Fruit fly (Drosophila melanogaster) whole organism, wandering third instar larva: ENCODE data around the gene CG32313.
A peak's percentile ranks its signal among the peaks of the same experiment; 100 is the strongest.

Source experiments
- Abd-B ChIP-seq: fragments of >200 bp; optimal IDR thresholded peaks from 2 replicates; lab custom pipeline; 2017; ENCODE audit warnings: missing biosample characterization, missing genetic modification characterization
- CG32264 ChIP-seq: fragments of 200-800 bp; sonication (Bioruptor generic); optimal IDR thresholded peaks from 2 replicates; lab custom pipeline; 2016; ENCODE audit warnings: missing biosample characterization, missing genetic modification characterization
- CG9705 ChIP-seq: fragments of 200-800 bp; sonication (Bioruptor generic); optimal IDR thresholded peaks from 2 replicates; lab custom pipeline; 2018; ENCODE audit warnings: missing biosample characterization, mild to moderate bottlenecking, missing genetic modification characterization
- CrebA ChIP-seq: fragments of 200-800 bp; sonication (Bioruptor generic); optimal IDR thresholded peaks from 2 replicates; lab custom pipeline; 2016; ENCODE audit warnings: missing biosample characterization, mild to moderate bottlenecking, missing genetic modification characterization, borderline replicate concordance
- Dfd ChIP-seq: fragments of >200 bp; optimal IDR thresholded peaks from 2 replicates; lab custom pipeline; 2017; ENCODE audit warnings: missing biosample characterization, missing genetic modification characterization
- Dif ChIP-seq: fragments of 200-275, 200-300 bp; sonication (Bioruptor generic); optimal IDR thresholded peaks from 2 replicates; lab custom pipeline; 2018; ENCODE audit warnings: missing biosample characterization, missing genetic modification characterization; ENCODE audit not compliant: partially characterized antibody
- GATAd ChIP-seq: sonication (Bioruptor generic); optimal IDR thresholded peaks from 2 replicates; lab custom pipeline; 2016; ENCODE audit warnings: missing biosample characterization, missing genetic modification characterization
- HLH106 ChIP-seq: fragments of 200-800 bp; optimal IDR thresholded peaks from 3 replicates; lab custom pipeline; 2019; ENCODE audit warnings: missing biosample characterization, mild to moderate bottlenecking, missing genetic modification characterization, moderate library complexity
- Hnf4 ChIP-seq: fragments of 200-800 bp; sonication (Bioruptor generic); optimal IDR thresholded peaks from 2 replicates; lab custom pipeline; 2016; ENCODE audit warnings: missing biosample characterization, mild to moderate bottlenecking, missing genetic modification characterization
- Hr78 ChIP-seq: fragments of >200 bp; optimal IDR thresholded peaks from 2 replicates; lab custom pipeline; 2017; ENCODE audit warnings: missing biosample characterization, missing genetic modification characterization
- Hr83 ChIP-seq: fragments of 200-300 bp; sonication (Bioruptor generic); optimal IDR thresholded peaks from 2 replicates; lab custom pipeline; 2016; ENCODE audit warnings: missing biosample characterization, mild to moderate bottlenecking, missing genetic modification characterization, moderate library complexity; ENCODE audit not compliant: poor library complexity, severe bottlenecking
- Jra ChIP-seq: sonication (Bioruptor generic); optimal IDR thresholded peaks from 2 replicates; lab custom pipeline; 2016; ENCODE audit warnings: missing biosample characterization, missing genetic modification characterization
- Mio ChIP-seq: sonication (Bioruptor generic); optimal IDR thresholded peaks from 2 replicates; lab custom pipeline; 2016; ENCODE audit warnings: missing biosample characterization, missing genetic modification characterization
- Myc ChIP-seq: fragments of >200 bp; optimal IDR thresholded peaks from 2 replicates; lab custom pipeline; 2017
- N ChIP-seq: fragments of >200 bp; optimal IDR thresholded peaks from 2 replicates; lab custom pipeline; 2018; ENCODE audit warnings: missing biosample characterization, missing external identifiers, missing genetic modification characterization
- OdsH ChIP-seq: fragments of 200-800 bp; sonication (Bioruptor generic); optimal IDR thresholded peaks from 2 replicates; lab custom pipeline; 2016; ENCODE audit warnings: missing biosample characterization, mild to moderate bottlenecking, missing genetic modification characterization
- Rel ChIP-seq, 2 experiments: fragments of 200-800 bp; sonication (Bioruptor generic) in 1 of 2; optimal IDR thresholded peaks; 2 replicates in 1 of 2; 3 replicates in 1 of 2; lab custom pipeline; 2016 to 2019; ENCODE audit warnings: mild to moderate bottlenecking in 2 of 2, missing biosample characterization in 2 of 2, missing genetic modification characterization in 2 of 2, moderate library complexity in 1 of 2
- Sp1 ChIP-seq: fragments of 200-800 bp; sonication (Bioruptor generic); optimal IDR thresholded peaks from 3 replicates; lab custom pipeline; 2019; ENCODE audit warnings: missing biosample characterization, mild to moderate bottlenecking, missing genetic modification characterization, moderate library complexity
- Vsx2 ChIP-seq: fragments of 200-300, 225-300 bp; sonication (Bioruptor generic); optimal IDR thresholded peaks from 2 replicates; lab custom pipeline; 2018; ENCODE audit warnings: missing biosample characterization, missing genetic modification characterization; ENCODE audit not compliant: partially characterized antibody
- br ChIP-seq: fragments of 200-800 bp; sonication (Bioruptor generic); optimal IDR thresholded peaks from 2 replicates; lab custom pipeline; 2016; ENCODE audit warnings: missing biosample characterization, missing genetic modification characterization
- brk ChIP-seq: fragments of 200-800 bp; sonication (Bioruptor generic); optimal IDR thresholded peaks from 2 replicates; lab custom pipeline; 2016; ENCODE audit warnings: missing biosample characterization, mild to moderate bottlenecking, missing genetic modification characterization
- dl ChIP-seq, 2 experiments: fragments of 175-275, 200-275 bp in 1 of 2; fragments of 200-275 bp in 1 of 2; sonication (Bioruptor generic); optimal IDR thresholded peaks; lab custom pipeline; 2018; ENCODE audit warnings: mild to moderate bottlenecking in 2 of 2, missing biosample characterization in 2 of 2, missing genetic modification characterization in 2 of 2, moderate library complexity in 2 of 2; ENCODE audit not compliant: partially characterized antibody in 2 of 2, insufficient read depth in 1 of 2
- dmrt93B ChIP-seq: fragments of 200-800 bp; sonication (Bioruptor generic); optimal IDR thresholded peaks from 2 replicates; lab custom pipeline; 2018; ENCODE audit warnings: missing biosample characterization, mild to moderate bottlenecking, missing genetic modification characterization
- dsf ChIP-seq: sonication (Bioruptor generic); optimal IDR thresholded peaks from 2 replicates; lab custom pipeline; 2016; ENCODE audit warnings: missing biosample characterization, missing genetic modification characterization, borderline replicate concordance
- ey ChIP-seq: fragments of 200-800 bp; sonication (Bioruptor generic); optimal IDR thresholded peaks from 2 replicates; lab custom pipeline; 2016; ENCODE audit warnings: missing biosample characterization, missing genetic modification characterization
- foxo ChIP-seq, 2 experiments: fragments of 200-800 bp; sonication (Bioruptor generic); optimal IDR thresholded peaks; 2 replicates in 1 of 2; 3 replicates in 1 of 2; lab custom pipeline; 2016 to 2017; ENCODE audit warnings: missing biosample characterization in 2 of 2, missing genetic modification characterization in 2 of 2
- fru ChIP-seq: fragments of 200-800 bp; sonication (Bioruptor generic); optimal IDR thresholded peaks from 3 replicates; lab custom pipeline; 2016; ENCODE audit warnings: missing biosample characterization, mild to moderate bottlenecking, missing genetic modification characterization
- h ChIP-seq: fragments of 200-800 bp; sonication (Bioruptor generic); optimal IDR thresholded peaks from 3 replicates; lab custom pipeline; 2016; ENCODE audit warnings: missing biosample characterization, mild to moderate bottlenecking, missing genetic modification characterization
- jim ChIP-seq: fragments of 175-275, 200-325 bp; sonication (Bioruptor generic); optimal IDR thresholded peaks from 2 replicates; lab custom pipeline; 2016; ENCODE audit warnings: missing biosample characterization, mild to moderate bottlenecking, missing genetic modification characterization
- lola ChIP-seq: fragments of >200 bp; optimal IDR thresholded peaks from 2 replicates; lab custom pipeline; 2017; ENCODE audit warnings: missing biosample characterization, missing genetic modification characterization
- pan ChIP-seq: fragments of >200 bp; optimal IDR thresholded peaks from 2 replicates; lab custom pipeline; 2017
- psq ChIP-seq: fragments of 200-800 bp; sonication (Bioruptor generic); optimal IDR thresholded peaks from 3 replicates; lab custom pipeline; 2017; ENCODE audit warnings: missing biosample characterization, mild to moderate bottlenecking, missing genetic modification characterization, moderate library complexity
- rgr ChIP-seq: fragments of 200-800 bp; sonication (Bioruptor generic); optimal IDR thresholded peaks from 3 replicates; lab custom pipeline; 2016; ENCODE audit warnings: missing biosample characterization, mild to moderate bottlenecking, missing genetic modification characterization
- sage ChIP-seq: fragments of 200-800 bp; sonication (Bioruptor generic); optimal IDR thresholded peaks from 2 replicates; lab custom pipeline; 2016; ENCODE audit warnings: missing biosample characterization, mild to moderate bottlenecking, missing genetic modification characterization
- sv ChIP-seq: fragments of 200-800 bp; sonication (Bioruptor generic); optimal IDR thresholded peaks from 3 replicates; lab custom pipeline; 2016; ENCODE audit warnings: missing biosample characterization, missing genetic modification characterization
- tai ChIP-seq: sonication (Bioruptor generic); optimal IDR thresholded peaks from 2 replicates; lab custom pipeline; 2016; ENCODE audit warnings: missing biosample characterization, missing genetic modification characterization
- usp ChIP-seq: fragments of >200 bp; optimal IDR thresholded peaks from 2 replicates; lab custom pipeline; 2017; ENCODE audit warnings: missing biosample characterization, missing genetic modification characterization
- woc ChIP-seq: sonication (Bioruptor generic); optimal IDR thresholded peaks from 2 replicates; lab custom pipeline; 2016; ENCODE audit warnings: missing biosample characterization, mild to moderate bottlenecking, missing genetic modification characterization

CG32313 gene

DNA sequence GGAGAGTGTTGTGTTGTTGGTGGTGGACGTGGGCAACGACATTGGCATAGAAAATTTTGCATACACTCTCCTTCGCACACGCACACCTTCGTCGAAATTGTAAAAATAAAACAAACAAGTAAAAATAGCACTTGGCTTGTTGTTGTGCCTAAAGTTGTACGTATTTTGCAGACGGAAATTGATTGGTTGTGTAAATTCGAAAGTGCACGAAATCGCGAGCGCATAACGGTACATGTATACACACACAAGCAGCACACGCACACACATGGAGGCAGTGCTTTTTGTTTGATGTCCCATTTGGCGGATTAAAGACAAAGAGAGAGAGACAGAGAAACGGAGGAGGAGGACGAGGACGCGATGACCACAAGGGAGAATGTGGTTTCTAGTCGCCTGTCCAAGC lies 8.2 kb downstream of the CG32313 start:
- TF ChIP-seq pan (lab: Kevin White, UChicago) (no peak), Dif (GFP tag; lab: Kevin White, UChicago) (no peak), Dfd (GFP tag; lab: Kevin White, UChicago) (no peak), ey (GFP tag; lab: Kevin White, UChicago) (no peak), Mio (GFP tag; lab: Kevin White, UChicago) (no peak), Myc (no peak), dl (GFP tag; optimal IDR thresholded peaks at IDR 0.05; lab: Kevin White, UChicago; ENCODE audit: insufficient read depth in 1 of 2, partially characterized antibody in 2 of 2) (no peak), CG9705 (GFP tag; lab: Kevin White, UChicago) (no peak), lola (GFP tag; lab: Kevin White, UChicago) (no peak), OdsH (GFP tag; lab: Kevin White, UChicago) (no peak), Rel (GFP tag; optimal IDR thresholded peaks at IDR 0.05; lab: Kevin White, UChicago) (no peak), Rel (tag; optimal IDR thresholded peaks at IDR 0.05; lab: Kevin White, UChicago) (no peak), brk (no peak), sv (GFP tag; lab: Kevin White, UChicago) (no peak), Hnf4 (no peak), woc (GFP tag; lab: Kevin White, UChicago) (no peak), psq (GFP tag; lab: Kevin White, UChicago) (no peak), Abd-B (GFP tag; lab: Kevin White, UChicago) (no peak), fru (GFP tag; lab: Kevin White, UChicago) (no peak)

dm6 chr3L:1536487-1537337 lies 8.8 kb downstream of the CG32313 start, which contains the start of the genes CG12091 and pns:
CG12091 (minus strand) TSS chr3L:1536835.
pns (plus strand) TSS chr3L:1537137.
- TF ChIP-seq Hr83 (peak; percentile 60), dl (GFP tag; optimal IDR thresholded peaks at IDR 0.05; lab: Kevin White, UChicago; ENCODE audit: insufficient read depth in 1 of 2, partially characterized antibody in 2 of 2) (no peak), CG32264 (GFP tag; lab: Kevin White, UChicago) (peak; percentile 23), fru (GFP tag; lab: Kevin White, UChicago) (peak; percentile 60), Myc (no peak), Hnf4 (no peak), woc (GFP tag; lab: Kevin White, UChicago) (no peak), dmrt93B (GFP tag; lab: Kevin White, UChicago) (no peak), Dif (GFP tag; lab: Kevin White, UChicago) (no peak), OdsH (GFP tag; lab: Kevin White, UChicago) (peak; percentile 42), HLH106 (peak; percentile 65), GATAd (GFP tag; lab: Kevin White, UChicago) (no peak), Hr78 (GFP tag; lab: Kevin White, UChicago) (no peak), tai (GFP tag; lab: Kevin White, UChicago) (no peak), foxo (GFP tag; optimal IDR thresholded peaks at IDR 0.05; lab: Kevin White, UChicago) (peak in 1 of 2 experiments; percentile 66), Rel (GFP tag; optimal IDR thresholded peaks at IDR 0.05; lab: Kevin White, UChicago) (no peak), Rel (tag; optimal IDR thresholded peaks at IDR 0.05; lab: Kevin White, UChicago) (peak; percentile 63), sage (GFP tag; lab: Kevin White, UChicago) (no peak), sv (GFP tag; lab: Kevin White, UChicago) (peak; percentile 46), Jra (GFP tag; lab: Kevin White, UChicago) (no peak), lola (GFP tag; lab: Kevin White, UChicago) (no peak), br (peak; percentile 66), rgr (GFP tag; lab: Kevin White, UChicago) (peak; percentile 48), Mio (GFP tag; lab: Kevin White, UChicago) (no peak), CrebA (GFP tag; lab: Kevin White, UChicago) (no peak), h (GFP tag; lab: Kevin White, UChicago) (peak; percentile 80), Dfd (GFP tag; lab: Kevin White, UChicago) (no peak), usp (GFP tag; lab: Kevin White, UChicago) (no peak), dsf (GFP tag; lab: Kevin White, UChicago) (no peak), CG9705 (GFP tag; lab: Kevin White, UChicago) (peak; percentile 67), N (no peak), ey (GFP tag; lab: Kevin White, UChicago) (peak; percentile 48), Sp1 (GFP tag; lab: Kevin White, UChicago) (peak; percentile 64), brk (no peak), Abd-B (GFP tag; lab: Kevin White, UChicago) (no peak), jim (GFP tag; lab: Kevin White, UChicago) (no peak), psq (GFP tag; lab: Kevin White, UChicago) (peak; percentile 55), pan (lab: Kevin White, UChicago) (no peak), Vsx2 (GFP tag; lab: Kevin White, UChicago) (no peak)
